Worm (Caenorhabditis elegans) whole organism, early embryonic: Measurements from ENCODE around the gene sao-1.

Source experiments
- F13C5.2 ChIP-seq: sonication (generic microtip); optimal IDR thresholded peaks from 2 replicates; lab custom pipeline; 2017; ENCODE audit warnings: mild to moderate bottlenecking, missing genetic modification characterization, inconsistent platforms, missing compliant biosample characterization
- ama-1 ChIP-seq: fragments of 150-350 bp; optimal IDR thresholded peaks from 2 replicates; lab custom pipeline; 2014
- hmbx-1 ChIP-seq: sonication (generic microtip); optimal IDR thresholded peaks from 2 replicates; lab custom pipeline; 2016; ENCODE audit warnings: mild to moderate bottlenecking, missing genetic modification characterization, missing compliant biosample characterization
- hmg-4 ChIP-seq: fragments of 200-800 bp; sonication (Bioruptor generic); optimal IDR thresholded peaks from 2 replicates; lab custom pipeline; 2018; ENCODE audit warnings: mild to moderate bottlenecking, missing genetic modification characterization, missing compliant biosample characterization
- hnd-1 ChIP-seq: sonication (generic microtip); optimal IDR thresholded peaks from 2 replicates; lab custom pipeline; 2016; ENCODE audit warnings: missing genetic modification characterization, missing compliant biosample characterization

DNA sequence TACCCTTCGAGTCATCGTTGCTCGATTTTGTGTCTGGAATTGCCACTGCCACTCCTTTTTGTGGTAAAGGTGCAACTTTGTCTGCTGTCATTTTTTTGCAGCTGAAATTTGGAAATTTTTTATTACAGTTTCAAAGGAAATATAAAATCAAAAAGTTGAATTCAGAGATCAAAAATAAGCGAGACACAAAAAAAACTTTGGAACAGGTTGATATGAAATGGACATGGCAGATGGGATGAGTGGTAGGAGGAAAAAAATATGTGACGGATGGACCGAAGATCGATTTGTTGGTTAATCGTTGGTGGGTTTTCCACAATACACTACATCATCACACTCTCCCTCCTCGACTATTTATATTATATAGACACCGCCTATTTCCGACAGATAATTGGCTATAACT lies 29.2 kb upstream of the sao-1 start, which contains the start of gene R10D12.1:
- no peak for TF ChIP-seq hnd-1 (tag; lab: Kevin White, UChicago)
- TF ChIP-seq hmbx-1 (tag; lab: Kevin White, UChicago): no peak
- no peak for TF ChIP-seq ama-1
- no peak for TF ChIP-seq F13C5.2 (tag; lab: Kevin White, UChicago)
- TF ChIP-seq hmg-4: no peak
